Fruit fly (Drosophila melanogaster): ENCODE measurements around the gene RpL7-like.
A peak's percentile ranks its signal among the peaks of the same experiment; 100 is the strongest.

The RpL7-like gene

DNA sequence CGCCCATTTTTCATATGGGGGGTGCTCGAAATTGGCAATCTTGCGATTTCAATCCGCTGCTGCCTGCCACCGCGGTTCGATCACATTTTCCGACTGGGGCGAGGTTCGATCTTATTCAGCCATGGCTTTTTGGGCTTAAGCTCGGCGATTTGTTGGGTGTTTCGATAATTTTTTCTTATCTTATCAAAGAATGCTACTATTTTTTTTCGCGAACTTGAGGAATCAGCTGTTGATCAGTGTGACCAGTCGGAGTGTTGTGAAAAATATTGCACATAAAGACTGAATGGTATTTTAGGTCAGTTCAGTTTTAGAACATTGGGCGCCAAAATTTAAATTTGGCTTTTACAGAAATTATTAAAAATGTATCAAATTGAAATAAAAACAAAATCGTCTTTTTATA lies 35.4 kb upstream of the RpL7-like start, which contains the start of gene Wdr81 (continued):
- TF ChIP-seq dimm (GFP tag; IDR thresholded peaks at IDR 0.05) (no peak), CG18262 (tag; optimal IDR thresholded peaks at IDR 0.05) (no peak), tup (GFP tag; optimal IDR thresholded peaks at IDR 0.05) (no peak), pfk (GFP tag; optimal IDR thresholded peaks at IDR 0.05) (no peak), Drgx (GFP tag; IDR thresholded peaks at IDR 0.05) (no peak), btn (GFP tag; optimal IDR thresholded peaks at IDR 0.05) (no peak), CG10431 (GFP tag; optimal IDR thresholded peaks at IDR 0.05) (no peak), nau (GFP tag; optimal IDR thresholded peaks at IDR 0.05) (no peak), hkb (optimal IDR thresholded peaks at IDR 0.05) (no peak), hkb (GFP tag; IDR thresholded peaks at IDR 0.05) (no peak), stwl (tag; optimal IDR thresholded peaks at IDR 0.05) (peak; percentile 28), CG18476 (GFP tag; optimal IDR thresholded peaks at IDR 0.05) (no peak), Pdp1 (GFP tag; optimal IDR thresholded peaks at IDR 0.05) (no peak), Asciz (GFP tag; optimal IDR thresholded peaks at IDR 0.05) (no peak), NfI (GFP tag; optimal IDR thresholded peaks at IDR 0.05) (no peak), CG9797 (GFP tag; optimal IDR thresholded peaks at IDR 0.05) (peak; percentile 58), ab (GFP tag; optimal IDR thresholded peaks at IDR 0.05) (no peak), Elba2 (GFP tag; optimal IDR thresholded peaks at IDR 0.05) (no peak), sqz (GFP tag; optimal IDR thresholded peaks at IDR 0.05) (peak; percentile 66), C15 (GFP tag; IDR thresholded peaks at IDR 0.05) (no peak), NC2β (GFP tag; optimal IDR thresholded peaks at IDR 0.05) (no peak), Nf-YA (GFP tag; IDR thresholded peaks at IDR 0.05) (no peak), CG8765 (GFP tag; IDR thresholded peaks at IDR 0.05) (no peak), onecut (GFP tag; IDR thresholded peaks at IDR 0.05) (no peak), Dip3 (GFP tag; optimal IDR thresholded peaks at IDR 0.05) (no peak), MBD-R2 (GFP tag; IDR thresholded peaks at IDR 0.05) (peak; percentile 58), CG17568 (GFP tag; optimal IDR thresholded peaks at IDR 0.05) (no peak), PHDP (tag; optimal IDR thresholded peaks at IDR 0.05) (no peak), MESR4 (GFP tag; optimal IDR thresholded peaks at IDR 0.05) (peak; percentile 61), CG10543 (GFP tag; optimal IDR thresholded peaks at IDR 0.05) (no peak), CG6683 (GFP tag; optimal IDR thresholded peaks at IDR 0.05) (no peak), CG10321 (GFP tag; IDR thresholded peaks at IDR 0.05) (0 out of 2 replicates have a peak, but pooled peaks have one; percentile 17), CG10267 (tag; optimal IDR thresholded peaks at IDR 0.05) (peak; percentile 17), vnd (GFP tag; IDR thresholded peaks at IDR 0.05; ENCODE audit: partially characterized antibody) (no peak), pita (GFP tag; optimal IDR thresholded peaks at IDR 0.05) (no peak), eyg (GFP tag; optimal IDR thresholded peaks at IDR 0.05) (no peak), sd (tag; optimal IDR thresholded peaks at IDR 0.05) (peak; percentile 88), Hand (GFP tag; optimal IDR thresholded peaks at IDR 0.05) (no peak), H15 (GFP tag; IDR thresholded peaks at IDR 0.05) (no peak), CG14860 (GFP tag; IDR thresholded peaks at IDR 0.05; ENCODE audit: partially characterized antibody) (no peak), dm (GFP tag; optimal IDR thresholded peaks at IDR 0.05) (no peak), Xrp1 (GFP tag; IDR thresholded peaks at IDR 0.05) (no peak), ato (GFP tag; IDR thresholded peaks at IDR 0.05; ENCODE audit: partially characterized antibody) (no peak), ken (GFP tag; IDR thresholded peaks at IDR 0.05) (no peak), pzg (GFP tag; optimal IDR thresholded peaks at IDR 0.05) (peak; percentile 68), CG9876 (GFP tag; optimal IDR thresholded peaks at IDR 0.05) (no peak), Dll (GFP tag; IDR thresholded peaks at IDR 0.05; ENCODE audit: partially characterized antibody) (peak; percentile 47; the same call in 2 of the 4 replicates), CG2678 (tag; optimal IDR thresholded peaks at IDR 0.05) (no peak), bcd (GFP tag; optimal IDR thresholded peaks at IDR 0.05) (no peak), Atf6 (GFP tag; IDR thresholded peaks at IDR 0.05) (no peak), sim (GFP tag; IDR thresholded peaks at IDR 0.05) (no peak)

Data from whole organism, embryonic.